Worm (Caenorhabditis elegans) whole organism, young adult: Measurements from ENCODE around the gene stt-3.

Source experiments
- B0019.2 ChIP-seq: fragments of 200-800 bp; sonication (Bioruptor generic); conservative IDR thresholded peaks from 2 replicates; pipeline ENCODE4 v1.3.6; 2022; ENCODE audit warnings: missing genetic modification reagents, missing genetic modification characterization, missing compliant biosample characterization
- B0336.3 ChIP-seq: fragments of 200-800 bp; sonication (Bioruptor generic); IDR thresholded peaks from 2 replicates; pipeline ENCODE4 v1.3.6; 2022; ENCODE audit warnings: missing genetic modification characterization, missing compliant biosample characterization
- F33H1.4 ChIP-seq: fragments of 200-800 bp; sonication (Bioruptor generic); IDR thresholded peaks from 2 replicates; pipeline ENCODE4 v1.3.6; 2022; ENCODE audit warnings: missing genetic modification reagents, missing genetic modification characterization, missing compliant biosample characterization
- F39B2.1 ChIP-seq: fragments of 200-800 bp; sonication (Bioruptor generic); IDR thresholded peaks from 2 replicates; pipeline ENCODE4 v1.3.6; 2022; ENCODE audit warnings: missing genetic modification reagents, missing genetic modification characterization, missing compliant biosample characterization
- F49E8.2 ChIP-seq: sonication (generic microtip); optimal IDR thresholded peaks from 3 replicates; lab custom pipeline; 2017; ENCODE audit warnings: missing genetic modification characterization, mild to moderate bottlenecking, missing compliant biosample characterization, antibody characterized with exemption, moderate library complexity; ENCODE audit not compliant: insufficient read depth
- K12H6.12 ChIP-seq: fragments of 200-800 bp; sonication (Bioruptor generic); optimal IDR thresholded peaks from 2 replicates; lab custom pipeline; 2018; ENCODE audit warnings: mild to moderate bottlenecking, missing genetic modification characterization, missing compliant biosample characterization
- T07F8.4 ChIP-seq: sonication (generic microtip); optimal IDR thresholded peaks from 2 replicates; lab custom pipeline; 2016; ENCODE audit warnings: mild to moderate bottlenecking, missing genetic modification characterization, moderate library complexity, missing compliant biosample characterization
- T26A5.8 ChIP-seq: sonication (generic microtip); optimal IDR thresholded peaks from 2 replicates; lab custom pipeline; 2016; ENCODE audit warnings: missing genetic modification characterization, missing compliant biosample characterization
- Y56A3A.18 ChIP-seq: fragments of 200-800 bp; sonication (Bioruptor generic); IDR thresholded peaks from 2 replicates; pipeline ENCODE4 v1.3.6; 2022; ENCODE audit warnings: missing genetic modification reagents, missing genetic modification characterization, missing compliant biosample characterization
- Y95B8A.8 ChIP-seq: fragments of 200-800 bp; sonication (Bioruptor generic); IDR thresholded peaks from 2 replicates; pipeline ENCODE4 v1.3.6; 2022; ENCODE audit warnings: missing genetic modification reagents, missing genetic modification characterization, missing compliant biosample characterization
- ZK185.1 ChIP-seq: sonication (generic microtip); optimal IDR thresholded peaks from 2 replicates; lab custom pipeline; 2016; ENCODE audit warnings: mild to moderate bottlenecking, missing genetic modification characterization, missing compliant biosample characterization; ENCODE audit not compliant: poor library complexity, severe bottlenecking
- ama-1 ChIP-seq, 3 experiments: fragments of 150-350 bp in 1 of 3; sonication (generic microtip) in 2 of 3; optimal IDR thresholded peaks; 2 replicates each; lab custom pipeline; 2014 to 2018; ENCODE audit warnings: missing biosample characterization in 2 of 3, missing genetic modification characterization in 2 of 3, missing genetic modification reagents in 2 of 3
- atf-7 ChIP-seq: sonication (generic microtip); optimal IDR thresholded peaks from 2 replicates; lab custom pipeline; 2017; ENCODE audit warnings: mild to moderate bottlenecking, missing genetic modification characterization, missing compliant biosample characterization
- attf-5 ChIP-seq: fragments of 200-800 bp; sonication (Bioruptor generic); optimal IDR thresholded peaks from 2 replicates; lab custom pipeline; 2018; ENCODE audit warnings: mild to moderate bottlenecking, missing genetic modification characterization, missing compliant biosample characterization
- ceh-100 ChIP-seq: fragments of 200-800 bp; sonication (Bioruptor generic); IDR thresholded peaks from 2 replicates; pipeline ENCODE4 v1.3.6; 2022; ENCODE audit warnings: missing genetic modification reagents, missing genetic modification characterization, missing compliant biosample characterization
- die-1 ChIP-seq: sonication (generic microtip); optimal IDR thresholded peaks from 2 replicates; lab custom pipeline; 2016; ENCODE audit warnings: missing genotype, mild to moderate bottlenecking, missing genetic modification characterization, missing compliant biosample characterization
- dox-1 ChIP-seq: fragments of 200-800 bp; sonication (Bioruptor generic); IDR thresholded peaks from 2 replicates; pipeline ENCODE4 v1.3.6; 2022; ENCODE audit warnings: missing genetic modification reagents, missing genetic modification characterization, missing compliant biosample characterization
- efl-1 ChIP-seq: fragments of 150-350 bp; optimal IDR thresholded peaks from 2 replicates; lab custom pipeline; 2014; ENCODE audit warnings: missing biosample characterization, missing genetic modification reagents, missing genetic modification characterization
- egl-44 ChIP-seq: fragments of 200-800 bp; sonication (Bioruptor generic); IDR thresholded peaks from 2 replicates; pipeline ENCODE4 v1.3.6; 2022; ENCODE audit warnings: missing genetic modification reagents, missing genetic modification characterization, missing compliant biosample characterization
- ekl-4 ChIP-seq: fragments of 200-800 bp; sonication (Bioruptor generic); IDR thresholded peaks from 2 replicates; pipeline ENCODE4 v1.3.6; 2022; ENCODE audit warnings: missing genetic modification reagents, missing genetic modification characterization, missing compliant biosample characterization
- fkh-3 ChIP-seq: sonication (generic microtip); optimal IDR thresholded peaks from 2 replicates; lab custom pipeline; 2016; ENCODE audit warnings: mild to moderate bottlenecking, missing genetic modification characterization, missing compliant biosample characterization
- hmg-1.2 ChIP-seq: fragments of 200-800 bp; sonication (Bioruptor generic); IDR thresholded peaks from 2 replicates; pipeline ENCODE4 v1.3.6; 2022; ENCODE audit warnings: missing genetic modification reagents, missing genetic modification characterization, missing compliant biosample characterization
- hmg-20 ChIP-seq: fragments of 200-800 bp; sonication (Bioruptor generic); IDR thresholded peaks from 2 replicates; pipeline ENCODE4 v1.3.6; 2022; ENCODE audit warnings: missing genetic modification reagents, missing genetic modification characterization, missing compliant biosample characterization
- hrde-1 ChIP-seq: sonication (generic microtip); optimal IDR thresholded peaks from 2 replicates; lab custom pipeline; 2016; ENCODE audit warnings: missing genetic modification characterization, mild to moderate bottlenecking, missing compliant biosample characterization, moderate library complexity, missing genotype, missing genetic modification reagents, borderline replicate concordance
- hsf-1 ChIP-seq: fragments of 200-800 bp; sonication (Bioruptor generic); IDR thresholded peaks from 2 replicates; pipeline ENCODE4 v1.3.6; 2022; ENCODE audit warnings: missing genetic modification reagents, missing genetic modification characterization, missing compliant biosample characterization
- lin-26 ChIP-seq: fragments of 200-800 bp; sonication (Bioruptor generic); IDR thresholded peaks from 2 replicates; pipeline ENCODE4 v1.3.6; 2022; ENCODE audit warnings: missing genetic modification reagents, missing genetic modification characterization, missing compliant biosample characterization
- lin-54 ChIP-seq: fragments of 200-800 bp; sonication (Bioruptor generic); optimal IDR thresholded peaks from 2 replicates; lab custom pipeline; 2018; ENCODE audit warnings: mild to moderate bottlenecking, missing genetic modification characterization, missing compliant biosample characterization
- lsl-1 ChIP-seq: fragments of 200-800 bp; sonication (Bioruptor generic); optimal IDR thresholded peaks from 2 replicates; lab custom pipeline; 2018; ENCODE audit warnings: mild to moderate bottlenecking, missing genetic modification characterization, moderate library complexity, missing compliant biosample characterization
- madf-3 ChIP-seq: fragments of 200-800 bp; sonication (Bioruptor generic); IDR thresholded peaks from 2 replicates; pipeline ENCODE4 v1.3.6; 2022; ENCODE audit warnings: missing genetic modification reagents, missing genetic modification characterization, missing compliant biosample characterization
- madf-6 ChIP-seq: fragments of 200-800 bp; sonication (Bioruptor generic); IDR thresholded peaks from 2 replicates; pipeline ENCODE4 v1.3.6; 2022; ENCODE audit warnings: missing genetic modification reagents, missing genetic modification characterization, missing compliant biosample characterization
- mes-4 ChIP-seq: sonication (generic microtip); optimal IDR thresholded peaks from 2 replicates; lab custom pipeline; 2016; ENCODE audit warnings: missing genotype, missing genetic modification characterization, missing compliant biosample characterization
- pbrm-1 ChIP-seq: fragments of 200-800 bp; sonication (Bioruptor generic); IDR thresholded peaks from 2 replicates; pipeline ENCODE4 v1.3.6; 2022; ENCODE audit warnings: missing genetic modification reagents, missing genetic modification characterization, missing compliant biosample characterization
- pha-4 ChIP-seq: fragments of 150-350 bp; sonication (generic microtip); optimal IDR thresholded peaks from 2 replicates; lab custom pipeline; 2014; ENCODE audit warnings: missing biosample characterization, missing genetic modification reagents, missing genetic modification characterization
- rcor-1 ChIP-seq: fragments of 200-800 bp; sonication (Bioruptor generic); IDR thresholded peaks from 2 replicates; pipeline ENCODE4 v1.3.6; 2022; ENCODE audit warnings: missing genetic modification reagents, missing genetic modification characterization, missing compliant biosample characterization
- rec-8 ChIP-seq, 2 experiments: sonication (generic microtip); optimal IDR thresholded peaks; 2 replicates each; lab custom pipeline; 2016; ENCODE audit warnings: mild to moderate bottlenecking in 2 of 2, missing genetic modification characterization in 2 of 2, missing genetic modification reagents in 2 of 2, missing genotype in 2 of 2, missing biosample characterization in 1 of 2, missing compliant biosample characterization in 1 of 2, moderate library complexity in 1 of 2
- repo-1 ChIP-seq: sonication (generic microtip); optimal IDR thresholded peaks from 2 replicates; lab custom pipeline; 2017; ENCODE audit warnings: mild to moderate bottlenecking, missing genetic modification characterization, missing compliant biosample characterization
- sea-2 ChIP-seq: fragments of 200-800 bp; sonication (Bioruptor generic); IDR thresholded peaks from 2 replicates; pipeline ENCODE4 v1.3.6; 2022; ENCODE audit warnings: missing genetic modification characterization, missing compliant biosample characterization
- snpc-1.3 ChIP-seq: sonication (generic microtip); optimal IDR thresholded peaks from 2 replicates; lab custom pipeline; 2017; ENCODE audit warnings: missing genetic modification characterization, mild to moderate bottlenecking, missing compliant biosample characterization, antibody characterized with exemption, moderate library complexity, missing genotype, missing genetic modification reagents; ENCODE audit not compliant: insufficient read depth
- snpc-3.4 ChIP-seq: sonication (generic microtip); optimal IDR thresholded peaks from 2 replicates; lab custom pipeline; 2017; ENCODE audit warnings: missing genetic modification characterization, mild to moderate bottlenecking, missing compliant biosample characterization, antibody characterized with exemption, moderate library complexity, missing genotype, missing genetic modification reagents
- snpc-4 ChIP-seq, 5 experiments: fragments of 150-350 bp in 1 of 5; sonication (generic microtip) in 4 of 5; optimal IDR thresholded peaks; 2 replicates each; lab custom pipeline; 2014 to 2018; ENCODE audit warnings: missing genetic modification characterization in 5 of 5, missing biosample characterization in 3 of 5, antibody characterized with exemption in 2 of 5, mild to moderate bottlenecking in 2 of 5, missing compliant biosample characterization in 2 of 5, missing genotype in 2 of 5, moderate library complexity in 2 of 5, missing genetic modification reagents in 1 of 5
- tbp1 ChIP-seq: fragments of 200-800 bp; sonication (Bioruptor generic); optimal IDR thresholded peaks from 2 replicates; lab custom pipeline; 2018; ENCODE audit warnings: mild to moderate bottlenecking, missing genetic modification characterization, missing compliant biosample characterization
- tlf-1 ChIP-seq: fragments of 200-800 bp; sonication (Bioruptor generic); optimal IDR thresholded peaks from 2 replicates; lab custom pipeline; 2018; ENCODE audit warnings: mild to moderate bottlenecking, missing genetic modification characterization, missing compliant biosample characterization
- xnd-1 ChIP-seq: sonication (generic microtip); optimal IDR thresholded peaks from 2 replicates; lab custom pipeline; 2016; ENCODE audit warnings: missing genotype, missing genetic modification reagents, missing genetic modification characterization, missing compliant biosample characterization
- zfh-2 ChIP-seq: fragments of 200-800 bp; sonication (Bioruptor generic); conservative IDR thresholded peaks from 2 replicates; pipeline ENCODE4 v1.3.6; 2022; ENCODE audit warnings: missing genetic modification reagents, missing genetic modification characterization, missing compliant biosample characterization
- ztf-28 ChIP-seq: fragments of 200-800 bp; sonication (Bioruptor generic); IDR thresholded peaks from 2 replicates; pipeline ENCODE4 v1.3.6; 2022; ENCODE audit warnings: missing genetic modification reagents, missing genetic modification characterization, missing compliant biosample characterization
- ztf-6 ChIP-seq: fragments of 200-800 bp; sonication (Bioruptor generic); IDR thresholded peaks from 2 replicates; pipeline ENCODE4 v1.3.6; 2022; ENCODE audit warnings: missing genetic modification reagents, missing genetic modification characterization, missing compliant biosample characterization

Gene stt-3

DNA sequence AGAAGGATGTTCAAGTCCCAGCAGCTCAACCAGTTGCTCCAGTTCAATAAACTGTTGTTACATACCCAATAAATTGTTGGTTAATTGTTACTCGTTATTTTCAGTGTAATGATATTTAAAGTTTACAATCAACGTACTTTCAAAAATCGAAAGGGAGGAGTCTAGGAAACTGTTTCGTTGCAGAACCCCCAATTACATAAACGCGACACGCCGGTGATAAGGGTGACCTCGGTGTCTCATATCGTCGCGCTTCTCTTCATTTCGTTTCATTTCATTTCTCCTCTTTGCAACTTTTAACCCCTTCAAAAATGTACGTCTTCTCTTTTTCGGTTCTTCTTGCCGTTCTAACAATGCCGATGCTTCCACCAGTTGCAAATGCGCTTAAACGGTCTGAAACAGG is 40.6 kb upstream of the stt-3 start, which contains the start of gene C23G10.2:
TSS of gene C23G10.2 (plus strand) at position 184 of the 400 bp plus-strand sequence.
- TF ChIP-seq pha-4 = no peak
- peak; percentile 54 for TF ChIP-seq snpc-3.4 (tag; lab: Kevin White, UChicago)
- TF ChIP-seq B0019.2 (GFP tag; lab: Robert Waterston, UW) = no peak
- 0 out of 2 replicates have a peak, but pooled peaks have one; percentile 31 for TF ChIP-seq Y95B8A.8 (GFP tag; lab: Robert Waterston, UW)
- peak; percentile 48; the same call in 1 of the 2 replicates for TF ChIP-seq B0336.3
- TF ChIP-seq hsf-1 = peak; percentile 61
- peak; percentile 75; the same call in 1 of the 2 replicates for TF ChIP-seq F39B2.1 (GFP tag; lab: Robert Waterston, UW)
- peak; percentile 70; the same call in 1 of the 2 replicates for TF ChIP-seq ekl-4 (GFP tag; lab: Robert Waterston, UW)
- no peak for TF ChIP-seq egl-44 (GFP tag; lab: Robert Waterston, UW)
- TF ChIP-seq F49E8.2 (tag; lab: Kevin White, UChicago) = peak; percentile 83
- no peak for TF ChIP-seq sea-2 (GFP tag; lab: Robert Waterston, UW)
- TF ChIP-seq snpc-1.3 = peak; percentile 42
- TF ChIP-seq zfh-2 (GFP tag; lab: Robert Waterston, UW) = 0 out of 2 replicates have a peak, but pooled peaks have one; percentile 7
- TF ChIP-seq F33H1.4 (GFP tag; lab: Robert Waterston, UW) = peak; percentile 32
- TF ChIP-seq rcor-1 (GFP tag; lab: Robert Waterston, UW) = peak; percentile 62
- peak; percentile 39 for TF ChIP-seq tbp1 (GFP tag; lab: Kevin White, UChicago)
- TF ChIP-seq madf-3 (GFP tag; lab: Robert Waterston, UW) = peak; percentile 58; the same call in 1 of the 2 replicates
- peak; percentile 41 for TF ChIP-seq tlf-1
- TF ChIP-seq atf-7 (tag; lab: Kevin White, UChicago) = peak; percentile 18
- no peak for TF ChIP-seq ztf-6 (GFP tag; lab: Robert Waterston, UW)
- peak; percentile 69 for TF ChIP-seq lin-26 (GFP tag; lab: Robert Waterston, UW)
- TF ChIP-seq lin-54 = peak; percentile 16
- peak; percentile 68; the same call in 1 of the 2 replicates for TF ChIP-seq Y56A3A.18 (GFP tag; lab: Robert Waterston, UW)
- no peak for TF ChIP-seq hmg-20
- peak; percentile 31 for TF ChIP-seq die-1 (tag; lab: Kevin White, UChicago)
- TF ChIP-seq T26A5.8 (tag; lab: Kevin White, UChicago) = no peak
- peak; percentile 3 for TF ChIP-seq efl-1 (GFP tag; lab: Kevin White, UChicago)
- peak; percentile 25 for TF ChIP-seq ZK185.1 (tag; lab: Kevin White, UChicago)
- TF ChIP-seq fkh-3 = no peak
- TF ChIP-seq dox-1 (GFP tag; lab: Robert Waterston, UW) = peak; percentile 31; the same call in 1 of the 2 replicates
- TF ChIP-seq mes-4 = no peak
- peak; percentile 18 for TF ChIP-seq xnd-1
- TF ChIP-seq ceh-100 = peak; percentile 27; the same call in 1 of the 2 replicates
- peak; percentile 23 for TF ChIP-seq hrde-1 (tag; lab: Kevin White, UChicago)
- peak; percentile 1 for TF ChIP-seq lsl-1 (GFP tag; lab: Kevin White, UChicago)
- TF ChIP-seq repo-1 (tag; lab: Kevin White, UChicago) = peak; percentile 16
- TF ChIP-seq K12H6.12 (tag; lab: Kevin White, UChicago) = no peak
- TF ChIP-seq ztf-28 (GFP tag; lab: Robert Waterston, UW) = no peak
- TF ChIP-seq hmg-1.2 (GFP tag; lab: Robert Waterston, UW) = peak; percentile 30; the same call in 1 of the 2 replicates
- no peak for TF ChIP-seq attf-5 (GFP tag; lab: Kevin White, UChicago)
- TF ChIP-seq rec-8 (tag; optimal IDR thresholded peaks at IDR 0.05; lab: Kevin White, UChicago) = no peak
- peak; percentile 61; the same call in 1 of the 2 replicates for TF ChIP-seq pbrm-1 (GFP tag; lab: Robert Waterston, UW)
- peak; percentile 74 for TF ChIP-seq madf-6 (GFP tag; lab: Robert Waterston, UW)
- TF ChIP-seq T07F8.4 (tag; lab: Kevin White, UChicago) = no peak
- no peak for TF ChIP-seq ama-1 (optimal IDR thresholded peaks at IDR 0.05; lab: Kevin White, UChicago)
- peak in 1 of 2 experiments; percentile 75 for TF ChIP-seq ama-1 (GFP tag; optimal IDR thresholded peaks at IDR 0.05; lab: Kevin White, UChicago)
- TF ChIP-seq snpc-4 (GFP tag; optimal IDR thresholded peaks at IDR 0.05; lab: Kevin White, UChicago) = no peak
- TF ChIP-seq snpc-4 (tag; optimal IDR thresholded peaks at IDR 0.05; lab: Kevin White, UChicago) = peak in 2 of 4 experiments; percentile 24
